Worm (Caenorhabditis elegans) whole organism, mixed stage, embryonic: ENCODE data around the gene cdc-25.4.

ENCODE experiments used
- M03D4.4 ChIP-seq: sonication (generic microtip); optimal IDR thresholded peaks from 2 replicates; lab custom pipeline; 2017; ENCODE audit warnings: mild to moderate bottlenecking, missing genetic modification characterization, missing compliant biosample characterization
- nhr-12 ChIP-seq: fragments of 150-350 bp; optimal IDR thresholded peaks from 2 replicates; lab custom pipeline; 2014; ENCODE audit warnings: missing biosample characterization, missing genetic modification characterization
- sptf-1 ChIP-seq: sonication (generic microtip); optimal IDR thresholded peaks from 2 replicates; lab custom pipeline; 2017; ENCODE audit warnings: mild to moderate bottlenecking, missing genetic modification characterization, moderate library complexity, missing compliant biosample characterization

DNA sequence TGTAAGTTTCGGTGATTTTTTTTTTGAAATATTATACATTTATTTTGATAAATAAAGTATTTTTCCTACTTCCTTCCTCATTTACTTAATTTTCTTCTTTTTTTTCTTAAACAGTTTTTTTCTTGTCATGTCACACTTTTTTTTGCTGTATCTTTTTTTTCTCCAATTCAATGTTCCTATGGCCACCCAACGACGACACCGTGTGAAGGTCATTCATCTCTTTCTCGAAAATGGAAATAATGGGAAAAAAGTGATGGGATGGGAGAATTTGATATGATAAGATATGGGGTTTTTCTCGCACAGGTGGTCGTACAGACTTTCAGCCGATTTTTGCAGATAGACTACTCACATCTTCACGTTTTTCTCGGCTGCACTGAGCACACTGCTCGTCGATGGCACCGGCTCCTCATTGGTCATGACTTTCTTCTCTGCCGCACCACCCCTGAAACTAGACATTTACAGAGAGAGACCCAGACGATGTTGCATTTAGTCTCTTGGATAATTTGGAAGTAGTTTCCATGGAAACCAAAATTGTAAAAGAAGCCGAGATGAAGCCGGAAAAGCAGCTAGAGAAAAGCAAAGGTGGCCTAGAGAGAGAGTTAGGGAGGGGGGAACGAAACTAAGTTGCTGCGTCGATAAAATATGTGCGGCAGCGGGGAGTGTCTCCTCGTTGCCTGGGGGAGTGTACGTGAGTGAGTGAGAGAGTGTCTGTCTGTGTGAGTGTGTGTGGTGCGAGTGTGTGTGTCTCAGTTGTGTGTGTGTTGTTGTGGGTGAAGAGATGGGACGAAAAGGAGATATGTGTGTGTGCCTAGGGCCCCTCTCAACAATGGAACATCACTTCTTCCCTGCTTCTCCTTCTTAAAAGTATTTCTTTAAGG lies 20.1 kb downstream of the cdc-25.4 start, which contains the start of gene daf-19:
- TF ChIP-seq sptf-1 (tag; lab: Kevin White, UChicago) (peak; percentile 92), M03D4.4 (tag; lab: Kevin White, UChicago) (peak; percentile 69), nhr-12 (tag; lab: Kevin White, UChicago) (no peak)
